Worm (Caenorhabditis elegans): ENCODE results near the gene clc-9.
"Not testable (repeated sequence)": the region's sequence is repeated elsewhere in the genome, so short reads cannot be mapped to it uniquely, and the experiment has no call there.

Gene clc-9

ce11 chrIV:11150844-11151243, 38.1 kb downstream of the clc-9 start, which contains the start of gene C08F8.2:
C08F8.2 (plus strand) TSS chrIV:11150997.
- TF ChIP-seq zag-1 (tag; optimal IDR thresholded peaks at IDR 0.05) (no peak), sma-3 (GFP tag; optimal IDR thresholded peaks at IDR 0.05) (no peak), nhr-77 (tag; optimal IDR thresholded peaks at IDR 0.05) (no peak), ZK546.5 (tag; optimal IDR thresholded peaks at IDR 0.05) (no peak), fos-1 (tag; optimal IDR thresholded peaks at IDR 0.05) (no peak), nhr-23 (tag; optimal IDR thresholded peaks at IDR 0.05) (no peak), elt-3 (tag; optimal IDR thresholded peaks at IDR 0.05) (no peak), skn-1 (tag; optimal IDR thresholded peaks at IDR 0.05) (no peak), elt-1 (tag; optimal IDR thresholded peaks at IDR 0.05) (no peak), ceh-82 (tag; optimal IDR thresholded peaks at IDR 0.05) (no peak), nhr-25 (tag; optimal IDR thresholded peaks at IDR 0.05) (no peak), F13H6.1 (tag; optimal IDR thresholded peaks at IDR 0.05) (no peak), ama-1 (optimal IDR thresholded peaks at IDR 0.05) (peak; percentile 1), nhr-10 (tag; optimal IDR thresholded peaks at IDR 0.05) (no peak), lin-13 (GFP tag; optimal IDR thresholded peaks at IDR 0.05) (no peak), lsy-2 (tag; optimal IDR thresholded peaks at IDR 0.05) (peak in 1 of 2 experiments; percentile 37)

ce11 chrIV:11154425-11155114, 41.8 kb downstream of the clc-9 start, which contains the start of gene C08F8.3:
C08F8.3 (plus strand) TSS chrIV:11155044.
- not testable (repeated sequence) for TF ChIP-seq egl-27, dmd-4, nhr-129 (tag; optimal IDR thresholded peaks at IDR 0.05)

- no peak for TF ChIP-seq ama-1 (optimal IDR thresholded peaks at IDR 0.05)
- TF ChIP-seq lin-11 (tag; optimal IDR thresholded peaks at IDR 0.05) = no peak
Measured at ce11 chrIV:11156526-11156925, 43.8 kb downstream of the clc-9 start.

- TF ChIP-seq nhr-12 (tag; optimal IDR thresholded peaks at IDR 0.05) (no peak), egl-27 (tag; optimal IDR thresholded peaks at IDR 0.05) (no peak), lin-11 (tag; optimal IDR thresholded peaks at IDR 0.05) (no peak), nhr-237 (tag; optimal IDR thresholded peaks at IDR 0.05) (no peak)
Measured at ce11 chrIV:11159886-11160285, 47.1 kb downstream of the clc-9 start, which contains the start of gene mboa-4. mboa-4 (minus strand) TSS chrIV:11159986.

ce11 chrIV:11160707-11161106, 48.0 kb downstream of the clc-9 start, which contains the start of gene C08F8.15:
C08F8.15 (minus strand) TSS chrIV:11160807.
- TF ChIP-seq mbf-1 (tag; optimal IDR thresholded peaks at IDR 0.05) (no peak), fos-1 (tag; optimal IDR thresholded peaks at IDR 0.05) (no peak), ztf-1 (GFP tag; conservative IDR thresholded peaks at IDR 0.05) (no peak), unc-55 (GFP tag; optimal IDR thresholded peaks at IDR 0.05) (no peak), egl-27 (tag; optimal IDR thresholded peaks at IDR 0.05) (no peak), unc-62 (GFP tag; optimal IDR thresholded peaks at IDR 0.05) (no peak), elt-1 (tag; optimal IDR thresholded peaks at IDR 0.05) (no peak), R02D3.7 (tag; optimal IDR thresholded peaks at IDR 0.05) (no peak), nhr-12 (tag; optimal IDR thresholded peaks at IDR 0.05) (no peak), Y55F3AM.14 (GFP tag; optimal IDR thresholded peaks at IDR 0.05) (no peak), nhr-129 (tag; optimal IDR thresholded peaks at IDR 0.05) (no peak)

ce11 chrIV:11162451-11162850, 49.7 kb downstream of the clc-9 start, which contains the start of gene fbxb-9:
fbxb-9 (minus strand) TSS chrIV:11162551.
- TF ChIP-seq zag-1 (tag; optimal IDR thresholded peaks at IDR 0.05) = no peak
- no peak for TF ChIP-seq ama-1 (optimal IDR thresholded peaks at IDR 0.05)
- TF ChIP-seq dmd-4 (tag; optimal IDR thresholded peaks at IDR 0.05) = no peak
- no peak for TF ChIP-seq mbf-1 (tag; optimal IDR thresholded peaks at IDR 0.05)
- TF ChIP-seq fos-1 (tag; optimal IDR thresholded peaks at IDR 0.05) = no peak
- TF ChIP-seq egl-27 (tag; optimal IDR thresholded peaks at IDR 0.05) = no peak
- TF ChIP-seq alr-1 (tag; optimal IDR thresholded peaks at IDR 0.05) = no peak
- no peak for TF ChIP-seq nhr-11 (tag; optimal IDR thresholded peaks at IDR 0.05)
- no peak for TF ChIP-seq F13H6.1 (tag; optimal IDR thresholded peaks at IDR 0.05)
- no peak for TF ChIP-seq nhr-6 (tag; optimal IDR thresholded peaks at IDR 0.05)
